Worm (Caenorhabditis elegans) whole organism, mixed stage, embryonic: Measurements from ENCODE around the gene nspc-7.

Experiments used
- ceh-43 ChIP-seq: fragments of 200-800 bp; sonication (Bioruptor generic); optimal IDR thresholded peaks from 2 replicates; lab custom pipeline; 2018; ENCODE audit warnings: mild to moderate bottlenecking, missing genetic modification characterization, moderate library complexity, missing compliant biosample characterization
- lin-13 ChIP-seq: fragments of 150-350 bp; optimal IDR thresholded peaks from 2 replicates; lab custom pipeline; 2014; ENCODE audit warnings: missing biosample characterization, missing genetic modification characterization
- nhr-237 ChIP-seq: fragments of 150-350 bp; optimal IDR thresholded peaks from 2 replicates; lab custom pipeline; 2014; ENCODE audit warnings: missing biosample characterization, missing genetic modification characterization
- nhr-76 ChIP-seq: sonication (generic microtip); optimal IDR thresholded peaks from 2 replicates; lab custom pipeline; 2017; ENCODE audit warnings: missing biosample characterization, missing genetic modification characterization
- pha-4 ChIP-seq: fragments of 150-350 bp; optimal IDR thresholded peaks from 2 replicates; lab custom pipeline; 2018; ENCODE audit warnings: missing biosample characterization, missing genetic modification reagents, missing genetic modification characterization
- zip-8 ChIP-seq: fragments of 150-350 bp; optimal IDR thresholded peaks from 2 replicates; lab custom pipeline; 2014; ENCODE audit warnings: missing biosample characterization, missing genetic modification characterization
- ztf-11 ChIP-seq: fragments of 150-350 bp; optimal IDR thresholded peaks from 2 replicates; lab custom pipeline; 2014; ENCODE audit warnings: missing biosample characterization, missing genetic modification characterization

DNA sequence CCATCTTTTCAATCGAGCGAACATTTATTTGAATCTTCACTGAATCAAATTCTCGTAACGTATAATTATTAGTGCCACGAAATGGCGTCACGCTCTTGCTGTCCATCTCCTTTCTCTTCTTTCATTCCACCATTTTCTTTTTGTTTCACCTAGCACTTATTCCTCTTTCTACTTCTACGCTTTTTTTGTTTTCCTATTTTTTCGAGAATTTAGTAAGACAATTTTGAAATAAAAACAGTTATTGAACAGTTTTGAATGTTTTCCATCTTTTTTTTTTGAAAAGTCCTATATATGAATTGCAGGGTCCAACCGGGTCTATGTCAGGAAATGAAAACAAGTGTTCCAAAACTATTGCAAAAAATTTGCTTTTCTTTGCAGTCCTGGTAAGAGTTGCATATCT lies 46.7 kb upstream of the nspc-7 start, which contains the start of gene T01B10.5:
- no peak for TF ChIP-seq ceh-43
- no peak for TF ChIP-seq pha-4 (tag; lab: Kevin White, UChicago)
- TF ChIP-seq ztf-11 (tag; lab: Kevin White, UChicago), result no peak
- no peak for TF ChIP-seq nhr-237
- TF ChIP-seq nhr-76, result no peak
- TF ChIP-seq lin-13 (tag; lab: Kevin White, UChicago), result no peak
- TF ChIP-seq zip-8 (tag; lab: Kevin White, UChicago), result no peak
